Worm (Caenorhabditis elegans) whole organism, L4/young adult: ENCODE results near the gene ttr-29.

ENCODE experiments used
- dao-5 ChIP-seq: sonication (generic microtip); optimal IDR thresholded peaks from 2 replicates; lab custom pipeline; 2016; ENCODE audit warnings: missing genotype, missing genetic modification characterization, moderate library complexity, missing compliant biosample characterization
- him-1 ChIP-seq: sonication (generic microtip); optimal IDR thresholded peaks from 2 replicates; lab custom pipeline; 2016; ENCODE audit warnings: missing genotype, missing genetic modification reagents, missing genetic modification characterization, missing compliant biosample characterization

ce11 chrV:12939434-12939833, 32.8 kb upstream of the ttr-29 start, which contains the start of gene T16G1.5:
- TF ChIP-seq him-1 (tag; lab: Kevin White, UChicago) (no peak), dao-5 (tag; lab: Kevin White, UChicago) (no peak)
